Fruit fly (Drosophila melanogaster): Measurements from ENCODE around the gene CG6765.
A peak's percentile ranks its signal among the peaks of the same experiment; 100 is the strongest.

CG6765 gene

dm6 chr3L:8546355-8546771, 33.8 kb downstream of the CG6765 start:
- no peak for TF ChIP-seq Oaz (GFP tag; IDR thresholded peaks at IDR 0.05)
- no peak for TF ChIP-seq klu (GFP tag; IDR thresholded peaks at IDR 0.05)
- no peak for TF ChIP-seq CG11085 (GFP tag; IDR thresholded peaks at IDR 0.05)
- TF ChIP-seq CG18262 (tag; optimal IDR thresholded peaks at IDR 0.05) = no peak
- no peak for TF ChIP-seq psq (GFP tag; optimal IDR thresholded peaks at IDR 0.05)
- TF ChIP-seq shn (GFP tag; optimal IDR thresholded peaks at IDR 0.05) = peak; percentile 58
- peak; percentile 25; the same call in 1 of the 2 replicates for TF ChIP-seq gsb (GFP tag; IDR thresholded peaks at IDR 0.05)
- TF ChIP-seq Hey (tag; optimal IDR thresholded peaks at IDR 0.05) = no peak
- no peak for TF ChIP-seq CG6654 (GFP tag; optimal IDR thresholded peaks at IDR 0.05)
- no peak for TF ChIP-seq Max (GFP tag; optimal IDR thresholded peaks at IDR 0.05)
- TF ChIP-seq eve (GFP tag; optimal IDR thresholded peaks at IDR 0.05) = no peak
- no peak for TF ChIP-seq phol (tag; optimal IDR thresholded peaks at IDR 0.05)
- no peak for TF ChIP-seq CG11247 (GFP tag; IDR thresholded peaks at IDR 0.05)
- TF ChIP-seq gce (GFP tag; IDR thresholded peaks at IDR 0.05) = no peak
- peak; percentile 53 for TF ChIP-seq HmgZ (tag; optimal IDR thresholded peaks at IDR 0.05)
- no peak for TF ChIP-seq BEAF-32 (GFP tag; optimal IDR thresholded peaks at IDR 0.05)
- TF ChIP-seq oc (tag; optimal IDR thresholded peaks at IDR 0.05) = peak; percentile 56
- no peak for TF ChIP-seq emc (GFP tag; optimal IDR thresholded peaks at IDR 0.05)
- no peak for TF ChIP-seq Usf (GFP tag; optimal IDR thresholded peaks at IDR 0.05)
- peak; percentile 84 for TF ChIP-seq Deaf1 (tag; optimal IDR thresholded peaks at IDR 0.05)
- no peak for TF ChIP-seq CG18011 (GFP tag; optimal IDR thresholded peaks at IDR 0.05)
- TF ChIP-seq MESR4 (GFP tag; optimal IDR thresholded peaks at IDR 0.05) = no peak
- no peak for TF ChIP-seq Myb (GFP tag; optimal IDR thresholded peaks at IDR 0.05)
- TF ChIP-seq prd (optimal IDR thresholded peaks at IDR 0.05) = no peak
- no peak for TF ChIP-seq prd (GFP tag; IDR thresholded peaks at IDR 0.05)
- TF ChIP-seq Aef1 (GFP tag; IDR thresholded peaks at IDR 0.05) = no peak
- TF ChIP-seq HLH54F (GFP tag; optimal IDR thresholded peaks at IDR 0.05) = no peak
- no peak for TF ChIP-seq CG30431 (GFP tag; optimal IDR thresholded peaks at IDR 0.05)
- TF ChIP-seq zf30C (GFP tag; optimal IDR thresholded peaks at IDR 0.05) = no peak
- no peak for TF ChIP-seq Tbp (GFP tag; optimal IDR thresholded peaks at IDR 0.05)
- TF ChIP-seq CG13894 (tag; optimal IDR thresholded peaks at IDR 0.05) = peak; percentile 47
- no peak for TF ChIP-seq CG32772 (GFP tag; IDR thresholded peaks at IDR 0.05)
- no peak for TF ChIP-seq her (GFP tag; optimal IDR thresholded peaks at IDR 0.05)
- TF ChIP-seq Sry-β (GFP tag; optimal IDR thresholded peaks at IDR 0.05) = no peak
- TF ChIP-seq CG2116 (GFP tag; optimal IDR thresholded peaks at IDR 0.05) = no peak
- TF ChIP-seq CG3065 (GFP tag; optimal IDR thresholded peaks at IDR 0.05) = no peak
- no peak for TF ChIP-seq CG31365 (tag; optimal IDR thresholded peaks at IDR 0.05)
- no peak for TF ChIP-seq HmgD (GFP tag; optimal IDR thresholded peaks at IDR 0.05)
- no peak for TF ChIP-seq hb (GFP tag; IDR thresholded peaks at IDR 0.05; ENCODE audit: partially characterized antibody)
- no peak for TF ChIP-seq tgo (GFP tag; IDR thresholded peaks at IDR 0.05)
- no peak for TF ChIP-seq chif (GFP tag; optimal IDR thresholded peaks at IDR 0.05)
- TF ChIP-seq Hsf (GFP tag; optimal IDR thresholded peaks at IDR 0.05) = no peak
- TF ChIP-seq CG3995 (GFP tag; optimal IDR thresholded peaks at IDR 0.05) = no peak
- TF ChIP-seq grau (tag; optimal IDR thresholded peaks at IDR 0.05) = no peak
- peak; percentile 14 for TF ChIP-seq CG2712 (tag; optimal IDR thresholded peaks at IDR 0.05)
- TF ChIP-seq twi (tag; optimal IDR thresholded peaks at IDR 0.05) = no peak
- TF ChIP-seq sqz (GFP tag; optimal IDR thresholded peaks at IDR 0.05) = no peak
- TF ChIP-seq Bdp1 (GFP tag; optimal IDR thresholded peaks at IDR 0.05) = no peak
- no peak for TF ChIP-seq jumu (GFP tag; optimal IDR thresholded peaks at IDR 0.05)
- TF ChIP-seq CG11093 (GFP tag; IDR thresholded peaks at IDR 0.05) = no peak
- TF ChIP-seq org-1 (GFP tag; optimal IDR thresholded peaks at IDR 0.05) = no peak
- TF ChIP-seq CG1024 (GFP tag; IDR thresholded peaks at IDR 0.05) = no peak; the same call in 1 of the 2 replicates
- TF ChIP-seq tin (GFP tag; optimal IDR thresholded peaks at IDR 0.05) = no peak

Data from whole organism, embryonic.